Fruit fly (Drosophila melanogaster): ENCODE data around the gene D19B.

The D19B gene

DNA sequence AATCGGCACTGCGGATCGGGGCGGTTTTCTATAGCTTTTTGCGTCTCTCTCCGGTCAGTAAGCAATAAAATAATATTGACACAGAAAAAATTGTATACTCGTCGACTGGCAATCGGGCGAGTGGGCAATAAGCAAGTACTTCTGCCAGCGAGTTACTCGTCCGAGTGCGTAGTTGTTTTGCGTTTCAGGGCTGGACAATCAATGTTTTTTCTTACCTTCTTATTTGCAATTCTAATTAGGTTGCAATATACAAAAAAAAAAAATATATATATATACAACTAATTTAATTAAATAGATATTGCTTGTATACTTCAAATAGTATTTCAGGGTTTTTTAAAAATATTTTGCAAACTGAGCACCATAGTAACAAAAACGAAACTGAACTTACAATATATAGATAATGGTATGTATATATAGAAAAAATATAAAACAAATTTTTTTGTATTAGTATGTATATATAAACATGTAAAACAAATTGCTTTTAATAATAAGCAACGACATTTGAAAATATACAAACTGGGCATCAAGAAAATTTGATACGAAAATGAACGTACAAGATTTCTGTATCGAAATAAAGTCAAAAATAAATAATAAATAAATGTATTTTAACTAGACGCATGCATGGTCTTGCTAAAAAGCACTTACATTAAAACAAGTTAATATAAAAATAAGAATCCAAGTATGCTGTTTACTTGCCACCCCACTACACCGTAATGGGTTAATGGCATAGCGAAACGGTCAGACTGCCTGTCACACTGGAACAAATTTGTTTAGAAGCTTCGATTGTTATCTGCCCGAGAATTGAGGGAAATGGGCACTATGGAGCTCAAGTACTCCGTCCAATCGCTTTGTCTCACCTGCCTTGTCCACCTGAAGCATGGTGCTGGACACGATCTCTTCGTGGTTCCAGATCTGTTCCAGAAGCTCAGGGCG, 4.5 kb upstream of the D19B start, which contains the start of the genes D19A and CG7386 (continued):
- TF ChIP-seq slp2 (GFP tag; optimal IDR thresholded peaks at IDR 0.05), result peak; percentile 49
- TF ChIP-seq bab2 (GFP tag; optimal IDR thresholded peaks at IDR 0.05), result peak; percentile 43
- TF ChIP-seq Oli (tag; optimal IDR thresholded peaks at IDR 0.05), result peak; percentile 11
- TF ChIP-seq seq (GFP tag; IDR thresholded peaks at IDR 0.05), result no peak
- TF ChIP-seq CG12104 (GFP tag; optimal IDR thresholded peaks at IDR 0.05), result peak; percentile 7
- peak; percentile 85 for TF ChIP-seq Rfx (GFP tag; IDR thresholded peaks at IDR 0.05)
- peak; percentile 52 for TF ChIP-seq CG8944 (GFP tag; optimal IDR thresholded peaks at IDR 0.05)
- TF ChIP-seq Ssrp (tag; optimal IDR thresholded peaks at IDR 0.05), result peak; percentile 25
- no peak for TF ChIP-seq CG14860 (GFP tag; IDR thresholded peaks at IDR 0.05; ENCODE audit: partially characterized antibody)
- TF ChIP-seq fd64A (GFP tag; optimal IDR thresholded peaks at IDR 0.05), result no peak
- peak; percentile 7 for TF ChIP-seq CG4617 (GFP tag; optimal IDR thresholded peaks at IDR 0.05; ENCODE audit: borderline replicate concordance)
- TF ChIP-seq CG2202 (tag; optimal IDR thresholded peaks at IDR 0.05), result no peak
- peak; percentile 54 for TF ChIP-seq B-H2 (GFP tag; optimal IDR thresholded peaks at IDR 0.05)
- peak; percentile 70 for TF ChIP-seq Xrp1 (GFP tag; IDR thresholded peaks at IDR 0.05)
- TF ChIP-seq gro (GFP tag; optimal IDR thresholded peaks at IDR 0.05), result no peak
- no peak for TF ChIP-seq sima (GFP tag; optimal IDR thresholded peaks at IDR 0.05)
- peak; percentile 2 for TF ChIP-seq ERR (GFP tag; optimal IDR thresholded peaks at IDR 0.05)
- TF ChIP-seq Dad (GFP tag; optimal IDR thresholded peaks at IDR 0.05), result no peak
- no peak for TF ChIP-seq CG31388 (GFP tag; optimal IDR thresholded peaks at IDR 0.05)
- no peak for TF ChIP-seq Gsc (GFP tag; IDR thresholded peaks at IDR 0.05)
- peak; percentile 72 for TF ChIP-seq sisA (GFP tag; IDR thresholded peaks at IDR 0.05)
- TF ChIP-seq prd (optimal IDR thresholded peaks at IDR 0.05), result no peak
- peak; percentile 66 for TF ChIP-seq prd (GFP tag; IDR thresholded peaks at IDR 0.05)
- TF ChIP-seq CG43689 (GFP tag; IDR thresholded peaks at IDR 0.05), result 0 out of 2 replicates have a peak, but pooled peaks have one; percentile 9
- no peak for TF ChIP-seq Lpt (GFP tag; optimal IDR thresholded peaks at IDR 0.05)
- peak; percentile 64 for TF ChIP-seq CG17829 (tag; optimal IDR thresholded peaks at IDR 0.05)
- TF ChIP-seq chif (GFP tag; optimal IDR thresholded peaks at IDR 0.05), result peak in 1 of 2 experiments; percentile 40
- no peak for TF ChIP-seq Stat92E (GFP tag; optimal IDR thresholded peaks at IDR 0.05)
- TF ChIP-seq grn (GFP tag; optimal IDR thresholded peaks at IDR 0.05), result peak; percentile 76
- TF ChIP-seq pan (optimal IDR thresholded peaks at IDR 0.05), result no peak
- peak in 1 of 2 experiments; percentile 78 for TF ChIP-seq pan (GFP tag; optimal IDR thresholded peaks at IDR 0.05 in 1 of 2, IDR thresholded peaks at IDR 0.05 in 1 of 2)
- TF ChIP-seq Neu2 (GFP tag; optimal IDR thresholded peaks at IDR 0.05; ENCODE audit: borderline replicate concordance), result no peak
- peak; percentile 3 for TF ChIP-seq fd3F (GFP tag; optimal IDR thresholded peaks at IDR 0.05)
- TF ChIP-seq CG30020 (tag; optimal IDR thresholded peaks at IDR 0.05), result peak; percentile 29
- peak; percentile 89 for TF ChIP-seq CG7928 (GFP tag; optimal IDR thresholded peaks at IDR 0.05)
- peak; percentile 49 for TF ChIP-seq CG12659 (GFP tag; optimal IDR thresholded peaks at IDR 0.05)
- no peak for TF ChIP-seq disco-r (GFP tag; optimal IDR thresholded peaks at IDR 0.05)
- peak; percentile 37 for TF ChIP-seq mirr (GFP tag; optimal IDR thresholded peaks at IDR 0.05)
- TF ChIP-seq Hmr (GFP tag; optimal IDR thresholded peaks at IDR 0.05), result peak; percentile 53
- no peak for TF ChIP-seq CG4360 (GFP tag; IDR thresholded peaks at IDR 0.05)
- peak; percentile 46; the same call in 1 of the 2 replicates for TF ChIP-seq cas (GFP tag; IDR thresholded peaks at IDR 0.05)
- TF ChIP-seq Lhr (GFP tag; optimal IDR thresholded peaks at IDR 0.05), result no peak
- 0 out of 2 replicates have a peak, but pooled peaks have one; percentile 28 for TF ChIP-seq Dref (GFP tag; IDR thresholded peaks at IDR 0.05)
- TF ChIP-seq cato (GFP tag; optimal IDR thresholded peaks at IDR 0.05; ENCODE audit: borderline replicate concordance), result no peak
- TF ChIP-seq CG7745 (tag; optimal IDR thresholded peaks at IDR 0.05), result no peak
- peak; percentile 78 for TF ChIP-seq MESR4 (GFP tag; optimal IDR thresholded peaks at IDR 0.05)
- no peak for TF ChIP-seq CG18011 (GFP tag; optimal IDR thresholded peaks at IDR 0.05)
- TF ChIP-seq gce (GFP tag; IDR thresholded peaks at IDR 0.05), result 0 out of 3 replicates have a peak, but pooled peaks have one; percentile 25
- TF ChIP-seq Spps (tag; optimal IDR thresholded peaks at IDR 0.05), result no peak

Measured in whole organism, embryonic.